Worm (Caenorhabditis elegans) whole organism, late embryonic: Measurements from ENCODE around the gene EGAP9.3.

Experiments
- C08G9.2 ChIP-seq: sonication (generic microtip); optimal IDR thresholded peaks from 2 replicates; lab custom pipeline; 2016; ENCODE audit warnings: mild to moderate bottlenecking, missing genetic modification characterization, moderate library complexity, missing compliant biosample characterization
- C38D4.7 ChIP-seq: fragments of 200-800 bp; sonication (Bioruptor generic); optimal IDR thresholded peaks from 2 replicates; lab custom pipeline; 2018; ENCODE audit warnings: mild to moderate bottlenecking, missing genetic modification characterization, moderate library complexity, missing compliant biosample characterization
- K09A11.1 ChIP-seq: sonication (generic microtip); optimal IDR thresholded peaks from 2 replicates; lab custom pipeline; 2017; ENCODE audit warnings: antibody characterized with exemption, mild to moderate bottlenecking, missing genetic modification characterization, missing compliant biosample characterization; ENCODE audit not compliant: insufficient read depth
- Y22D7AL.16 ChIP-seq: sonication (generic microtip); optimal IDR thresholded peaks from 2 replicates; lab custom pipeline; 2016; ENCODE audit warnings: missing genetic modification characterization, missing compliant biosample characterization
- ama-1 ChIP-seq: fragments of 150-350 bp; optimal IDR thresholded peaks from 2 replicates; lab custom pipeline; 2014
- ceh-14 ChIP-seq: sonication (generic microtip); optimal IDR thresholded peaks from 2 replicates; lab custom pipeline; 2016; ENCODE audit warnings: missing genotype, missing genetic modification characterization, missing compliant biosample characterization
- ceh-2 ChIP-seq: sonication (generic microtip); optimal IDR thresholded peaks from 2 replicates; lab custom pipeline; 2016; ENCODE audit warnings: missing genotype, missing genetic modification characterization, missing compliant biosample characterization
- ceh-31 ChIP-seq: sonication (generic microtip); optimal IDR thresholded peaks from 2 replicates; lab custom pipeline; 2016; ENCODE audit warnings: missing genetic modification characterization, missing compliant biosample characterization
- ceh-34 ChIP-seq: sonication (generic microtip); optimal IDR thresholded peaks from 2 replicates; lab custom pipeline; 2016; ENCODE audit warnings: mild to moderate bottlenecking, missing genetic modification characterization, missing compliant biosample characterization
- ceh-45 ChIP-seq: fragments of 200-800 bp; sonication (Bioruptor generic); IDR thresholded peaks from 2 replicates; pipeline ENCODE4 v1.3.6; 2022; ENCODE audit warnings: missing genetic modification reagents, missing genetic modification characterization, missing compliant biosample characterization
- ceh-48 ChIP-seq: sonication (generic microtip); optimal IDR thresholded peaks from 2 replicates; lab custom pipeline; 2016; ENCODE audit warnings: missing genetic modification characterization, inconsistent platforms, missing compliant biosample characterization
- che-1 ChIP-seq: sonication (generic microtip); optimal IDR thresholded peaks from 2 replicates; lab custom pipeline; 2016; ENCODE audit warnings: mild to moderate bottlenecking, missing genetic modification characterization, missing compliant biosample characterization
- dmd-4 ChIP-seq: sonication (generic microtip); optimal IDR thresholded peaks from 2 replicates; lab custom pipeline; 2016; ENCODE audit warnings: borderline replicate concordance, missing genetic modification characterization, missing compliant biosample characterization
- elt-4 ChIP-seq: sonication (generic microtip); optimal IDR thresholded peaks from 2 replicates; lab custom pipeline; 2016; ENCODE audit warnings: missing genetic modification characterization, missing compliant biosample characterization
- ets-4 ChIP-seq: sonication (generic microtip); optimal IDR thresholded peaks from 2 replicates; lab custom pipeline; 2016; ENCODE audit warnings: missing genetic modification characterization, missing compliant biosample characterization
- eyg-1 ChIP-seq: sonication (generic microtip); optimal IDR thresholded peaks from 2 replicates; lab custom pipeline; 2016; ENCODE audit warnings: missing genotype, missing genetic modification characterization, missing compliant biosample characterization
- fax-1 ChIP-seq: sonication (generic microtip); optimal IDR thresholded peaks from 2 replicates; lab custom pipeline; 2016; ENCODE audit warnings: missing genotype, missing genetic modification characterization, missing compliant biosample characterization
- fkh-6 ChIP-seq: sonication (generic microtip); optimal IDR thresholded peaks from 2 replicates; lab custom pipeline; 2016; ENCODE audit warnings: missing genetic modification characterization, missing compliant biosample characterization
- hlh-13 ChIP-seq: fragments of 200-800 bp; sonication (Bioruptor generic); optimal IDR thresholded peaks from 2 replicates; lab custom pipeline; 2018; ENCODE audit warnings: mild to moderate bottlenecking, missing genetic modification characterization, missing compliant biosample characterization
- hlh-15 ChIP-seq: sonication (generic microtip); optimal IDR thresholded peaks from 2 replicates; lab custom pipeline; 2016; ENCODE audit warnings: missing genetic modification characterization, missing compliant biosample characterization
- hlh-30 ChIP-seq: sonication (generic microtip); optimal IDR thresholded peaks from 2 replicates; lab custom pipeline; 2017; ENCODE audit warnings: antibody characterized with exemption, missing genetic modification characterization, missing compliant biosample characterization; ENCODE audit not compliant: insufficient read depth
- hlh-8 ChIP-seq: sonication (generic microtip); optimal IDR thresholded peaks from 2 replicates; lab custom pipeline; 2016; ENCODE audit warnings: missing genotype, missing genetic modification characterization, missing compliant biosample characterization
- lin-11 ChIP-seq: fragments of 200-800 bp; sonication (Bioruptor generic); optimal IDR thresholded peaks from 2 replicates; lab custom pipeline; 2018; ENCODE audit warnings: mild to moderate bottlenecking, missing genetic modification characterization, missing compliant biosample characterization
- madf-2 ChIP-seq: sonication (generic microtip); optimal IDR thresholded peaks from 2 replicates; lab custom pipeline; 2017; ENCODE audit warnings: missing genetic modification characterization, missing compliant biosample characterization
- nhr-11 ChIP-seq: fragments of 150-350 bp; optimal IDR thresholded peaks from 2 replicates; lab custom pipeline; 2014; ENCODE audit warnings: missing biosample characterization, missing genetic modification characterization
- nhr-232 ChIP-seq: sonication (generic microtip); optimal IDR thresholded peaks from 2 replicates; lab custom pipeline; 2016; ENCODE audit warnings: missing genetic modification characterization, missing compliant biosample characterization
- npax-4 ChIP-seq: sonication (generic microtip); optimal IDR thresholded peaks from 2 replicates; lab custom pipeline; 2016; ENCODE audit warnings: missing genetic modification characterization, missing compliant biosample characterization
- pha-4 ChIP-seq: fragments of 150-350 bp; optimal IDR thresholded peaks from 2 replicates; lab custom pipeline; 2018; ENCODE audit warnings: missing biosample characterization, missing genetic modification reagents, missing genetic modification characterization
- pros-1 ChIP-seq: fragments of 150-350 bp; optimal IDR thresholded peaks from 2 replicates; lab custom pipeline; 2014; ENCODE audit warnings: missing biosample characterization, missing genetic modification reagents, missing genetic modification characterization
- rnt-1 ChIP-seq: sonication (generic microtip); optimal IDR thresholded peaks from 2 replicates; lab custom pipeline; 2016; ENCODE audit warnings: missing genetic modification characterization, missing compliant biosample characterization
- sdc-2 ChIP-seq: sonication (generic microtip); optimal IDR thresholded peaks from 2 replicates; lab custom pipeline; 2016; ENCODE audit warnings: missing genotype, missing genetic modification characterization, missing compliant biosample characterization
- sox-2 ChIP-seq: fragments of 200-800 bp; sonication (Bioruptor generic); IDR thresholded peaks from 2 replicates; pipeline ENCODE4 v1.3.6; 2022; ENCODE audit warnings: missing genetic modification reagents, missing genetic modification characterization, missing compliant biosample characterization
- syd-9 ChIP-seq: sonication (generic microtip); optimal IDR thresholded peaks from 2 replicates; lab custom pipeline; 2016; ENCODE audit warnings: mild to moderate bottlenecking, missing genetic modification characterization, moderate library complexity, missing compliant biosample characterization
- tbx-7 ChIP-seq: sonication (generic microtip); optimal IDR thresholded peaks from 2 replicates; lab custom pipeline; 2016; ENCODE audit warnings: missing genotype, missing genetic modification characterization, missing compliant biosample characterization
- unc-3 ChIP-seq, 2 experiments: fragments of 200-800 bp in 1 of 2; sonication (Bioruptor generic) in 1 of 2; sonication (generic microtip) in 1 of 2; conservative IDR thresholded peaks in 1 of 2; optimal IDR thresholded peaks in 1 of 2; 2 replicates each; pipeline versions ENCODE4 v1.3.6 to Lab custom; 2016 to 2022; ENCODE audit warnings: missing compliant biosample characterization in 2 of 2, missing genetic modification characterization in 2 of 2, missing genetic modification reagents in 1 of 2
- unc-42 ChIP-seq: sonication (generic microtip); optimal IDR thresholded peaks from 2 replicates; lab custom pipeline; 2016; ENCODE audit warnings: missing genotype, missing genetic modification characterization, missing compliant biosample characterization
- unc-55 ChIP-seq: sonication (generic microtip); optimal IDR thresholded peaks from 2 replicates; lab custom pipeline; 2017; ENCODE audit warnings: missing biosample characterization, missing genetic modification reagents, missing genetic modification characterization
- unc-86 ChIP-seq: sonication (generic microtip); optimal IDR thresholded peaks from 2 replicates; lab custom pipeline; 2016; ENCODE audit warnings: missing genetic modification characterization, missing compliant biosample characterization
- zip-5 ChIP-seq: sonication (generic microtip); optimal IDR thresholded peaks from 2 replicates; lab custom pipeline; 2016; ENCODE audit warnings: missing genetic modification characterization, missing compliant biosample characterization
- ztf-16 ChIP-seq: sonication (generic microtip); optimal IDR thresholded peaks from 2 replicates; lab custom pipeline; 2017; ENCODE audit warnings: missing genetic modification characterization, missing compliant biosample characterization

The EGAP9.3 gene

DNA sequence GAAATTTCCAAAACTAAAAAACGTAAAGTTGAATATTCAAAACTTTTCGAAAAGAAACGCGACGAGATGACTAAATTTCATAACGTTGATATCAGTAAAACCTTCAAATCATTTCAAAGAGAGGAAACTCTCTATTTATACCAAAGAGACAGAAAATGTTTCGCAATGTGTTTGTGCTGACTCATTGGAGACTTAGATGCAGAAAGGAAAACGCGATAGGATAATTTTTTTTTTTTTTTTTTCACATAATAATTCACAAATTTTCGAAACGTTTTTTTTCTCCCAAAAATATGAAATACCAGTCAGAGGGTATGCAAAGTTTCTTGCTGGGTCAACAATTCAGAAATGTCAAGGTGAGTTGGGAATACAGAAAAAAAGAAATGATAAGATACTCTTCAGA is 26.3 kb upstream of the EGAP9.3 start:
- TF ChIP-seq unc-3 (GFP tag; conservative IDR thresholded peaks at IDR 0.05; lab: Robert Waterston, UW) (no peak), unc-3 (tag; optimal IDR thresholded peaks at IDR 0.05; lab: Kevin White, UChicago) (no peak), unc-42 (tag; lab: Kevin White, UChicago) (no peak), hlh-30 (tag; lab: Kevin White, UChicago) (no peak), pha-4 (no peak), nhr-11 (tag; lab: Kevin White, UChicago) (no peak), syd-9 (no peak), pros-1 (no peak), zip-5 (tag; lab: Kevin White, UChicago) (no peak), ceh-48 (no peak), unc-86 (tag; lab: Kevin White, UChicago) (no peak), unc-55 (GFP tag; lab: Kevin White, UChicago) (no peak), che-1 (tag; lab: Kevin White, UChicago) (no peak), fkh-6 (no peak)

DNA sequence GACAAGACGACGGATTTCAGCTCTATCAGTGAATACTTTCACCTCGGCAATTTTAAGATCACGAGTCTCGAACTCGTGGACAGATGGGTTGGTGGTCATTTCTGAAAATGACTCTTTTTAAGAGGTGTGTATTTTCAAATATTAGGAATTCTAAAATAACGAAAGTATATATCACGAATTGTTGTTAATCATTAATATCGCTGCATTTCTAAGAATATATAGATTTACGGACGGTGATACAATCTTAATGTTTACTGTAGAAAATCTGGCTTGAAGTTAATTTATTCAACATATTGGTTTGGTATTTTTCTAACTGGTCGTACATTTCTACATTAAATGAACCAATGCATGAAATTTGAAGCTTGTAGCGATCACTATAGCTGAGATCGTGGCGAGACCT is 25.4 kb upstream of the EGAP9.3 start, which contains the start of gene ZK1055.7:
ZK1055.7 (minus strand) TSS at position 101 of the 400 bp plus-strand sequence.
- no peak for TF ChIP-seq K09A11.1 (tag; lab: Kevin White, UChicago)
- no peak for TF ChIP-seq dmd-4 (tag; lab: Kevin White, UChicago)
- no peak for TF ChIP-seq eyg-1 (tag; lab: Kevin White, UChicago)
- TF ChIP-seq ceh-48, result no peak
- no peak for TF ChIP-seq ceh-14
- TF ChIP-seq ceh-34, result no peak
- TF ChIP-seq ama-1 (lab: Kevin White, UChicago), result no peak
- no peak for TF ChIP-seq hlh-13 (GFP tag; lab: Kevin White, UChicago)
- TF ChIP-seq ceh-2 (tag; lab: Kevin White, UChicago), result no peak
- no peak for TF ChIP-seq fax-1 (tag; lab: Kevin White, UChicago)

DNA sequence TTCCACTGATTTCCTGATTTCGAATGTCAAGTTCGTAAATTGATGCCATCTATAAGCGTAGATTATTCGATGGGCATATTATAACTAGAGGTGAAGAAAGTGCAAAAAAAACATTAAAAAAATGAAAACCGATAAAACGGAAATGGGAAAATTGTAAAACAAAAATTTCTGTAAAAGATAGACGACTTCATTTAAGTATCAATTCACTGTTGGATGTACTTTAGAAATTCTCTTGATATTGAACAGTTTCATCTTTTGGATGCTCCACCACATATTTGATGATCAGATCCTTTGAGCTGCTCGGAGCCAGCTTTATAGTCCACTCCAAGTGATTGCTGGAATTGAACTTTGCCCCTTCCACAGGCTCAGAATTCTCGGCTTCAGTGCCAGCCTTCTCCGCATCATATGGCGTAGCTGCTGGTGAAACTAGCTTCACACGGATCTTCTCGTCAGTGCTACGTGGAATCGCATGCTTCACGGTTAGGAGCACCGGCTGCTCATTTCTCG is 22.7 kb upstream of the EGAP9.3 start, which contains the start of gene ZK1055.6:
ZK1055.6 (minus strand) TSS at position 51 of the 507 bp plus-strand sequence.
- TF ChIP-seq madf-2 (tag; lab: Kevin White, UChicago) (no peak), ceh-31 (tag; lab: Kevin White, UChicago) (no peak), ceh-45 (GFP tag; lab: Robert Waterston, UW) (no peak), C08G9.2 (tag; lab: Kevin White, UChicago) (no peak), hlh-8 (tag; lab: Kevin White, UChicago) (no peak), Y22D7AL.16 (no peak), npax-4 (tag; lab: Kevin White, UChicago) (no peak), ceh-34 (no peak), ama-1 (lab: Kevin White, UChicago) (no peak), ets-4 (tag; lab: Kevin White, UChicago) (no peak), nhr-232 (tag; lab: Kevin White, UChicago) (no peak), pros-1 (no peak), fkh-6 (no peak), tbx-7 (no peak), fax-1 (tag; lab: Kevin White, UChicago) (no peak)

DNA sequence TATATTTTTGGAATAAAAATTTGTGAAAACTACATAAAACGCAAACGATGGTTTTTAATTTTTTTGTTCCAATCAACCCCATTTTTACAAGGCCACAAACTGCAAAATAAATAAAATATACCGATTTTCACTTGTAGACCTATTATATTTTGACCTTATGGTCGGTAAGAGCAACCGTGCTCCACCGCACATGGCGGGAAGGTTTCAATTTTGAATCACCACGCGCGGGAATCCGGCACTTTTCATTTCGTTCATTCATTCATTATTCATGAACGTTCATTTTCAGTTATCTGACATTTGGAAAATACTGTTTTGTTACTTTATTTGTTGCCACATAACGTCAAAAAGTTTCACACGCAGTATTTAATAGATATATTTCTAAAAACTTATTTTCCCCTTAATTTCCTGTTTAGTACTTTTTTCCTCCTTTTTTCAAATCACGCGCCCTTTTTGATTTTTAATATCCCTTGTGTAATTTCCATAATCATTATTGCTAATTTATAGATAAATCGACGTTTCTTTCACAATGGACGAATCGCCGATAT is 13.8 kb upstream of the EGAP9.3 start, which contains the start of gene hcp-1:
hcp-1 (plus strand) TSS at position 495 of the 545 bp plus-strand sequence.
- TF ChIP-seq rnt-1 (tag; lab: Kevin White, UChicago), result no peak
- TF ChIP-seq hlh-15 (tag; lab: Kevin White, UChicago), result no peak
- no peak for TF ChIP-seq elt-4
- TF ChIP-seq ztf-16, result no peak
- no peak for TF ChIP-seq sdc-2 (tag; lab: Kevin White, UChicago)
- TF ChIP-seq lin-11 (tag; lab: Kevin White, UChicago), result no peak
- no peak for TF ChIP-seq C38D4.7 (GFP tag; lab: Kevin White, UChicago)
- TF ChIP-seq npax-4 (tag; lab: Kevin White, UChicago), result no peak
- TF ChIP-seq sox-2 (GFP tag; lab: Robert Waterston, UW), result no peak
